Fruit fly (Drosophila melanogaster) whole organism, embryonic: ENCODE data around the gene CG43085.

Experiments
- BEAF-32 ChIP-seq: fragments of 200-800 bp; sonication (Bioruptor generic); optimal IDR thresholded peaks from 3 replicates; lab custom pipeline; 2017; ENCODE audit warnings: missing biosample characterization, missing genetic modification characterization, mild to moderate bottlenecking, moderate library complexity, missing genetic modification reagents
- Bdp1 ChIP-seq: fragments of 200-800 bp; sonication (Bioruptor generic); optimal IDR thresholded peaks from 3 replicates; lab custom pipeline; 2016; ENCODE audit warnings: missing biosample characterization, missing genetic modification characterization
- CG10209 ChIP-seq: fragments of 200-800 bp; sonication (Bioruptor generic); optimal IDR thresholded peaks from 3 replicates; lab custom pipeline; 2017; ENCODE audit warnings: missing biosample characterization, mild to moderate bottlenecking, missing genetic modification characterization, missing genetic modification reagents
- CG10543 ChIP-seq: fragments of 200-800 bp; sonication (Bioruptor generic); optimal IDR thresholded peaks from 3 replicates; lab custom pipeline; 2017; ENCODE audit warnings: missing biosample characterization, mild to moderate bottlenecking, missing genetic modification characterization, moderate library complexity
- CG11696 ChIP-seq: fragments of 200-800 bp; sonication (Bioruptor generic); IDR thresholded peaks from 2 replicates; pipeline ENCODE4 v1.3.6; 2022; ENCODE audit warnings: missing biosample characterization, missing genetic modification characterization
- CG15479 ChIP-seq: fragments of 200-800 bp; sonication (Bioruptor generic); optimal IDR thresholded peaks from 3 replicates; lab custom pipeline; 2019; ENCODE audit warnings: missing biosample characterization, mild to moderate bottlenecking, missing genetic modification characterization, moderate library complexity
- CG1603 ChIP-seq: fragments of 200-800 bp; sonication (Bioruptor generic); optimal IDR thresholded peaks from 2 replicates; lab custom pipeline; 2019; ENCODE audit warnings: missing biosample characterization, mild to moderate bottlenecking, missing genetic modification characterization, moderate library complexity
- CG17361 ChIP-seq: fragments of 200-800 bp; sonication (Bioruptor generic); IDR thresholded peaks from 3 replicates; pipeline ENCODE4 v1.3.6; 2022; ENCODE audit warnings: missing biosample characterization, missing genetic modification characterization
- CG2889 ChIP-seq: fragments of 200-800 bp; sonication (Bioruptor generic); IDR thresholded peaks from 3 replicates; pipeline ENCODE4 v1.3.6; 2022; ENCODE audit warnings: missing biosample characterization, missing genetic modification characterization
- CG32767 ChIP-seq: fragments of 200-800 bp; sonication (Bioruptor generic); IDR thresholded peaks from 2 replicates; pipeline ENCODE4 v1.3.6; 2022; ENCODE audit warnings: missing biosample characterization, missing genetic modification characterization
- CG3407 ChIP-seq: fragments of 200-800 bp; sonication (Bioruptor generic); optimal IDR thresholded peaks from 2 replicates; lab custom pipeline; 2018; ENCODE audit warnings: missing biosample characterization, mild to moderate bottlenecking, missing genetic modification characterization
- CG34376 ChIP-seq: fragments of 200-800 bp; sonication (Bioruptor generic); optimal IDR thresholded peaks from 2 replicates; lab custom pipeline; 2018; ENCODE audit warnings: missing biosample characterization, mild to moderate bottlenecking, missing genetic modification characterization
- CG4404 ChIP-seq: fragments of 200-800 bp; sonication (Bioruptor generic); IDR thresholded peaks from 2 replicates; pipeline ENCODE4 v1.3.6; 2022; ENCODE audit warnings: missing biosample characterization, missing genetic modification characterization
- CG4617 ChIP-seq: fragments of 200-800 bp; sonication (Bioruptor generic); optimal IDR thresholded peaks from 3 replicates; lab custom pipeline; 2016; ENCODE audit warnings: missing biosample characterization, missing genetic modification characterization, borderline replicate concordance
- CG6654 ChIP-seq: fragments of 200-800 bp; sonication (Bioruptor generic); optimal IDR thresholded peaks from 2 replicates; lab custom pipeline; 2017; ENCODE audit warnings: missing biosample characterization, mild to moderate bottlenecking, missing genetic modification characterization
- CG7745 ChIP-seq: fragments of 200-800 bp; sonication (Bioruptor generic); optimal IDR thresholded peaks from 2 replicates; lab custom pipeline; 2018; ENCODE audit warnings: missing biosample characterization, mild to moderate bottlenecking, missing genetic modification characterization, moderate library complexity
- CG7928 ChIP-seq: fragments of 200-800 bp; sonication (Bioruptor generic); optimal IDR thresholded peaks from 2 replicates; lab custom pipeline; 2017; ENCODE audit warnings: missing biosample characterization, mild to moderate bottlenecking, missing genetic modification characterization
- CG8388 ChIP-seq: fragments of 200-800 bp; sonication (Bioruptor generic); optimal IDR thresholded peaks from 2 replicates; lab custom pipeline; 2019; ENCODE audit warnings: missing biosample characterization, mild to moderate bottlenecking, missing genetic modification characterization, moderate library complexity
- CG8478 ChIP-seq: fragments of >200 bp; optimal IDR thresholded peaks from 2 replicates; lab custom pipeline; 2018
- CG9215 ChIP-seq: fragments of 200-800 bp; sonication (Bioruptor generic); IDR thresholded peaks from 2 replicates; pipeline ENCODE4 v1.3.6; 2022; ENCODE audit warnings: missing biosample characterization, missing genetic modification characterization
- Dbx ChIP-seq: fragments of 200-800 bp; sonication (Bioruptor generic); IDR thresholded peaks from 3 replicates; pipeline ENCODE4 v1.3.6; 2022; ENCODE audit warnings: missing biosample characterization, missing genetic modification characterization
- Drgx ChIP-seq: fragments of 200-800 bp; sonication (Bioruptor generic); IDR thresholded peaks from 2 replicates; pipeline ENCODE4 v1.3.6; 2022; ENCODE audit warnings: missing biosample characterization, missing genetic modification characterization
- Fer2 ChIP-seq: fragments of 200-800 bp; sonication (Bioruptor generic); optimal IDR thresholded peaks from 2 replicates; lab custom pipeline; 2018; ENCODE audit warnings: missing biosample characterization, mild to moderate bottlenecking, missing genetic modification characterization, moderate library complexity
- GATAe ChIP-seq: fragments of 200-800 bp; sonication (Bioruptor generic); conservative IDR thresholded peaks from 2 replicates; pipeline ENCODE4 v1.3.6; 2022; ENCODE audit warnings: missing biosample characterization, missing genetic modification characterization
- H2.0 ChIP-seq: fragments of 200-800 bp; sonication (Bioruptor generic); IDR thresholded peaks from 2 replicates; pipeline ENCODE4 v1.3.6; 2022; ENCODE audit warnings: missing biosample characterization, missing genetic modification characterization
- Hr39 ChIP-seq: fragments of >200 bp; optimal IDR thresholded peaks from 2 replicates; lab custom pipeline; 2017
- Kr ChIP-seq: fragments of 200-800 bp; sonication (Bioruptor generic); optimal IDR thresholded peaks from 2 replicates; lab custom pipeline; 2017; ENCODE audit warnings: missing biosample characterization, mild to moderate bottlenecking, missing genetic modification characterization
- Mad ChIP-seq: fragments of 200-800 bp; sonication (Bioruptor generic); optimal IDR thresholded peaks from 2 replicates; lab custom pipeline; 2016; ENCODE audit warnings: missing biosample characterization, missing genetic modification characterization
- PHDP ChIP-seq: fragments of 200-800 bp; sonication (Bioruptor generic); optimal IDR thresholded peaks from 3 replicates; lab custom pipeline; 2018; ENCODE audit warnings: missing biosample characterization, mild to moderate bottlenecking, missing genetic modification characterization, moderate library complexity
- Rx ChIP-seq: fragments of 200-800 bp; sonication (Bioruptor generic); IDR thresholded peaks from 2 replicates; pipeline ENCODE4 v1.3.6; 2022; ENCODE audit warnings: missing biosample characterization, missing genetic modification characterization
- Sin3A ChIP-seq: fragments of >200 bp; optimal IDR thresholded peaks from 2 replicates; lab custom pipeline; 2018
- ci ChIP-seq: fragments of 200-800 bp; sonication (Bioruptor generic); IDR thresholded peaks from 3 replicates; pipeline ENCODE4 v1.3.6; 2022; ENCODE audit warnings: missing biosample characterization, missing genetic modification characterization
- dan ChIP-seq: fragments of 200-800 bp; sonication (Bioruptor generic); IDR thresholded peaks from 2 replicates; pipeline ENCODE4 v1.3.6; 2022; ENCODE audit warnings: missing biosample characterization, missing genetic modification characterization
- dati ChIP-seq: fragments of 200-800 bp; sonication (Bioruptor generic); IDR thresholded peaks from 2 replicates; pipeline ENCODE4 v1.3.6; 2022; ENCODE audit warnings: missing biosample characterization, missing genetic modification characterization
- fd96Cb ChIP-seq: fragments of 200-800 bp; sonication (Bioruptor generic); optimal IDR thresholded peaks from 2 replicates; lab custom pipeline; 2018; ENCODE audit warnings: missing biosample characterization, mild to moderate bottlenecking, missing genetic modification characterization, moderate library complexity
- hbn ChIP-seq: fragments of 200-800 bp; sonication (Bioruptor generic); IDR thresholded peaks from 2 replicates; pipeline ENCODE4 v1.3.6; 2022; ENCODE audit warnings: missing biosample characterization, missing genetic modification characterization; ENCODE audit not compliant: partially characterized antibody
- hkb ChIP-seq, 2 experiments: fragments of 200-800 bp in 1 of 2; fragments of >200 bp in 1 of 2; sonication (Bioruptor generic) in 1 of 2; IDR thresholded peaks in 1 of 2; optimal IDR thresholded peaks in 1 of 2; 2 replicates each; pipeline versions ENCODE4 v1.3.6 to Lab custom; 2017 to 2022; ENCODE audit warnings: missing biosample characterization in 1 of 2, missing genetic modification characterization in 1 of 2
- lilli ChIP-seq: fragments of 200-800 bp; sonication (Bioruptor generic); optimal IDR thresholded peaks from 3 replicates; lab custom pipeline; 2016; ENCODE audit warnings: missing biosample characterization, missing genetic modification characterization
- lmd ChIP-seq: fragments of 200-800 bp; sonication (Bioruptor generic); IDR thresholded peaks from 2 replicates; pipeline ENCODE4 v1.3.6; 2022; ENCODE audit warnings: missing biosample characterization, missing genetic modification characterization
- nerfin-2 ChIP-seq: fragments of 200-800 bp; sonication (Bioruptor generic); IDR thresholded peaks from 2 replicates; pipeline ENCODE4 v1.3.6; 2022; ENCODE audit warnings: missing biosample characterization, missing genetic modification characterization; ENCODE audit not compliant: partially characterized antibody
- onecut ChIP-seq: fragments of 200-800 bp; sonication (Bioruptor generic); IDR thresholded peaks from 2 replicates; pipeline ENCODE4 v1.3.6; 2022; ENCODE audit warnings: missing biosample characterization, missing genetic modification characterization
- pb ChIP-seq: fragments of 200-800 bp; sonication (Bioruptor generic); optimal IDR thresholded peaks from 3 replicates; lab custom pipeline; 2016; ENCODE audit warnings: missing biosample characterization, missing genetic modification characterization
- peb ChIP-seq: fragments of 200-800 bp; sonication (Bioruptor generic); IDR thresholded peaks from 2 replicates; pipeline ENCODE4 v1.3.6; 2022; ENCODE audit warnings: missing biosample characterization, missing genetic modification characterization
- pnt ChIP-seq: fragments of 200-800 bp; sonication (Bioruptor generic); optimal IDR thresholded peaks from 3 replicates; lab custom pipeline; 2016; ENCODE audit warnings: missing biosample characterization, missing genetic modification characterization
- scrt ChIP-seq: fragments of 200-800 bp; sonication (Bioruptor generic); optimal IDR thresholded peaks from 2 replicates; lab custom pipeline; 2018; ENCODE audit warnings: missing biosample characterization, mild to moderate bottlenecking, missing genetic modification characterization, moderate library complexity
- sima ChIP-seq: fragments of 200-800 bp; sonication (Bioruptor generic); optimal IDR thresholded peaks from 2 replicates; lab custom pipeline; 2016; ENCODE audit warnings: missing biosample characterization, missing genetic modification characterization
- slbo ChIP-seq: fragments of 200-800 bp; sonication (Bioruptor generic); IDR thresholded peaks from 2 replicates; pipeline ENCODE4 v1.3.6; 2022; ENCODE audit warnings: missing biosample characterization, missing genetic modification characterization
- ssp ChIP-seq: fragments of 200-800 bp; sonication (Bioruptor generic); IDR thresholded peaks from 2 replicates; pipeline ENCODE4 v1.3.6; 2022; ENCODE audit warnings: missing biosample characterization, missing genetic modification characterization
- wor ChIP-seq: fragments of 200-800 bp; sonication (Bioruptor generic); IDR thresholded peaks from 2 replicates; pipeline ENCODE4 v1.3.6; 2022; ENCODE audit warnings: missing biosample characterization, missing genetic modification characterization
- zfh2 ChIP-seq: fragments of 200-800 bp; sonication (Bioruptor generic); optimal IDR thresholded peaks from 2 replicates; lab custom pipeline; 2016; ENCODE audit warnings: missing biosample characterization, missing genetic modification characterization

CG43085 gene

DNA sequence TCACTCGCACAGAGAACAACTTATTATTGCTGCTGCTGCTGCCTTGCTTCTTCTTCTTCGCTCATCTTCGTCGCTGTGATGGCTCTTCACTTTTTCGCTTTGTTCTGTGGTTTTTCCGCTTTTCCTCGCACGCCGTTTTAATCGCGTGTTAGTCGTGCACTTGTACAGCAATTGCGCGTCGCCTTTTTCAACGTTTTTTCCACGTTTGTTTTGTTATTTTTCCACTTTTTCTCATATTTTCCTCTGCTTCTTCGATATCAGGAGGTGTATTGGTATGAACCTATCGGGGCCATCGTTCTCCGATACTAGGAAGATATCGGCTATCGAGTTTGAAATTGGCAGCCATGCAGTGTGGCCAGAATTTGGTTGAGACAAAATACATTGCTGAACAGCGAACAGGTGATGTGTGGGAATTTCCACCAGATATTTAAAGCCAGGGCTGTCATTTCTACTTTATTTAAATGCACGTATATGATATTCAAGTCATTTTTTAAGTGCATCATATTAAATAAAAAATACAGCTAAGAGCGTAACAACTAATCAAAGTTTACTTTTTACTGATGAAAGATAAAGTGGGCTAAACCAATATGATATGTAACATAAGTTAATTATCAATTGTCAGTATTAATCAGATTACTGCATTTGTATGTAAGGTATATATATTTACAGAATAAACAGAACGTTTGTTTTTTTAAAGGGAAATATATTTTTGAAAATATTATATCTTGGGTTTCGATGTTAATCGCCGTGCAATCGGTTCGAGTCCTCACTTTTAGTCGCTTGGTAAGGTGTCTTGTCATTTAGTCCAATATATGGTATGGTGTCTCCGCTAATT is 22.6 kb upstream of the CG43085 start, which contains the start of gene Crtc (continued):
- TF ChIP-seq sima, result no peak
- no peak for TF ChIP-seq CG9215 (GFP tag; lab: Robert Waterston, UW)
- TF ChIP-seq Bdp1 (GFP tag; lab: Kevin White, UChicago), result no peak
- TF ChIP-seq CG15479 (GFP tag; lab: Kevin White, UChicago), result no peak
- peak; percentile 44; the same call in 1 of the 3 replicates for TF ChIP-seq CG17361 (GFP tag; lab: Robert Waterston, UW)
- no peak for TF ChIP-seq CG7745 (tag; lab: Kevin White, UChicago)
- TF ChIP-seq CG34376, result peak; percentile 69
- no peak for TF ChIP-seq CG32767 (GFP tag; lab: Robert Waterston, UW)
- TF ChIP-seq scrt, result no peak
- TF ChIP-seq Drgx, result no peak
- TF ChIP-seq CG4617 (GFP tag; lab: Kevin White, UChicago), result peak; percentile 90
- no peak for TF ChIP-seq pb (GFP tag; lab: Kevin White, UChicago)
- TF ChIP-seq Mad (GFP tag; lab: Kevin White, UChicago), result no peak
- TF ChIP-seq CG7928, result peak; percentile 79
- TF ChIP-seq slbo (GFP tag; lab: Robert Waterston, UW), result peak; percentile 40; the same call in 1 of the 2 replicates
- TF ChIP-seq dan (GFP tag; lab: Robert Waterston, UW), result no peak
- TF ChIP-seq ci (GFP tag; lab: Robert Waterston, UW), result peak; percentile 30; the same call in 2 of the 3 replicates
- no peak for TF ChIP-seq Hr39 (lab: Kevin White, UChicago)
- 0 out of 2 replicates have a peak, but pooled peaks have one; percentile 5 for TF ChIP-seq onecut
- no peak for TF ChIP-seq CG10543 (GFP tag; lab: Kevin White, UChicago)
- TF ChIP-seq CG4404 (GFP tag; lab: Robert Waterston, UW), result no peak
- TF ChIP-seq Sin3A (lab: Kevin White, UChicago), result peak; percentile 68
- TF ChIP-seq CG1603 (tag; lab: Kevin White, UChicago), result peak; percentile 54
- no peak; the same call in 1 of the 2 replicates for TF ChIP-seq Rx (GFP tag; lab: Robert Waterston, UW)
- no peak for TF ChIP-seq hkb (optimal IDR thresholded peaks at IDR 0.05; lab: Kevin White, UChicago)
- no peak for TF ChIP-seq hkb (GFP tag; IDR thresholded peaks at IDR 0.05; lab: Robert Waterston, UW)
- no peak for TF ChIP-seq Kr (GFP tag; lab: Kevin White, UChicago)
- no peak for TF ChIP-seq peb
- TF ChIP-seq pnt, result no peak
- peak; percentile 24 for TF ChIP-seq zfh2 (GFP tag; lab: Kevin White, UChicago)
- no peak for TF ChIP-seq CG10209 (GFP tag; lab: Kevin White, UChicago)
- no peak for TF ChIP-seq CG2889 (GFP tag; lab: Robert Waterston, UW)
- no peak for TF ChIP-seq CG8388 (GFP tag; lab: Kevin White, UChicago)
- no peak for TF ChIP-seq GATAe (GFP tag; lab: Robert Waterston, UW)
- no peak for TF ChIP-seq CG6654 (GFP tag; lab: Kevin White, UChicago)
- TF ChIP-seq CG11696 (GFP tag; lab: Robert Waterston, UW), result no peak
- TF ChIP-seq hbn (GFP tag; lab: Robert Waterston, UW), result peak; percentile 58
- TF ChIP-seq BEAF-32 (GFP tag; lab: Kevin White, UChicago), result peak; percentile 69
- no peak for TF ChIP-seq ssp (GFP tag; lab: Robert Waterston, UW)
- TF ChIP-seq CG3407 (GFP tag; lab: Kevin White, UChicago), result no peak
- TF ChIP-seq PHDP (tag; lab: Kevin White, UChicago), result peak; percentile 16
- TF ChIP-seq lilli (GFP tag; lab: Kevin White, UChicago), result peak; percentile 32
- TF ChIP-seq H2.0 (GFP tag; lab: Robert Waterston, UW), result no peak
- TF ChIP-seq lmd, result peak; percentile 28; the same call in 1 of the 2 replicates
- TF ChIP-seq CG8478 (lab: Kevin White, UChicago), result no peak
- no peak for TF ChIP-seq dati
- TF ChIP-seq Dbx (GFP tag; lab: Robert Waterston, UW), result no peak
- TF ChIP-seq wor (GFP tag; lab: Robert Waterston, UW), result no peak
- TF ChIP-seq Fer2 (tag; lab: Kevin White, UChicago), result no peak
- no peak for TF ChIP-seq fd96Cb
- peak; percentile 68 for TF ChIP-seq nerfin-2 (GFP tag; lab: Robert Waterston, UW)
